Worm (Caenorhabditis elegans): ENCODE data around the gene B0432.1.

B0432.1 gene

DNA sequence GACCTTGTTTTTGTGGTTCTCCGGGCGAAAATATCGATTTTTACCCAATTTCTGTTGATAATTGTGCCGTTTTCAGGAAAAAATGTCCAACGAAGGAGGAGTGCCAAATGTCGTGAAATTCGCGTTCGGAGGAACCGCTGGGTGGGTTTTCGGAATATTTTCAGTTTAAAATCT, 10.8 kb upstream of the B0432.1 start, which contains the start of gene misc-1:
Gene misc-1, plus strand, starts transcription at position 75 of the 174 bp plus-strand sequence.
- TF ChIP-seq nhr-23 (tag; optimal IDR thresholded peaks at IDR 0.05) = no peak
- no peak for TF ChIP-seq nhr-237 (tag; optimal IDR thresholded peaks at IDR 0.05)
- TF ChIP-seq aly-2 (tag; optimal IDR thresholded peaks at IDR 0.05) = no peak
- no peak for TF ChIP-seq lin-13 (GFP tag; optimal IDR thresholded peaks at IDR 0.05)
- no peak for TF ChIP-seq lsy-2 (tag; optimal IDR thresholded peaks at IDR 0.05)

- TF ChIP-seq Y55F3AM.14 (GFP tag; optimal IDR thresholded peaks at IDR 0.05) = peak; percentile 12
- TF ChIP-seq lin-39 (tag; optimal IDR thresholded peaks at IDR 0.05) = no peak
Measured at ce11 chrII:288705-289205, 8.4 kb upstream of the B0432.1 start, which contains the start of gene mrpl-41. TSS of gene mrpl-41 (plus strand) at chrII:288939.

DNA sequence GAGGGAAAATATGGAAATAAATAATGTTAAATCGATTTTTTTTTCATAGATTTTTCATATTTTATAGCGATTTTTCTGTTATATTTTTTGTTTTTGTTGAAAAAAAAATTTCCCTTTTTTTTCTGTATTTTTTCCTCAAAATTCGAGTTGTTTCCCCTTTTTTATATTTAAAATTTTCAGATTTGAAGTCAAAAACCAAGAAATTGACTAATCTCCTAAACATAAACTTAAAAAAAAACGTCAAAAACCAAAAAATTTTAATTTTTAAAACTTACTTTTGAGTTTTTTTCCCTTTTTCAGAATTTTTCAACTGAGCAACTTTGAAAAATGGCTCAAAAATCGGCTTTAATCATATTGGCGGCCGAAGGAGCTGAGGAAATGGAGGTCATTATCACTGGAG, 6.9 kb upstream of the B0432.1 start, which contains the start of gene djr-1.1:
Gene djr-1.1, plus strand, starts transcription at position 301 of the 400 bp plus-strand sequence.
- TF ChIP-seq ceh-82 (tag; optimal IDR thresholded peaks at IDR 0.05) (no peak), ceh-16 (tag; optimal IDR thresholded peaks at IDR 0.05) (no peak), nhr-25 (tag; optimal IDR thresholded peaks at IDR 0.05) (no peak), Y55F3AM.14 (GFP tag; optimal IDR thresholded peaks at IDR 0.05) (no peak), snpc-4 (tag; optimal IDR thresholded peaks at IDR 0.05) (no peak), lin-39 (tag; optimal IDR thresholded peaks at IDR 0.05) (no peak), peb-1 (tag; optimal IDR thresholded peaks at IDR 0.05) (no peak)

DNA sequence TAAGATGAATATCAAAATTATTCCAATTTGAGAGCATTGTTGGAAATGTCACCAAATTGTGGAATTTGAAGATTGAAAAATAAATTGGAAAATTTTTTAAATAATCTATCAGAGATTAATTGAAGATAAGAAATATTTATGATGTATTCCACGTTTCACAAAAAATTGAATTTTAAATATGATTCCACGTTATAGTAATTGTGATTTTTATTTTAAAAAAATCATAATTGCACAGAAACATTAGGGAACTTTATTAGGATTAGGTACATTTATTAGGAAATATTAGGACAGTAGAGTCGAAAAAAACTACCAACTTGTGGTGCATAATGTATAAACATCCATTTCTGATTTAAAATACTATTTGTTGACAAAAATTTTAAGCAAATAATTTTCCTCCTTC, 2.6 kb upstream of the B0432.1 start, which contains the start of gene B0432.11:
Gene B0432.11, minus strand, starts transcription at position 101 of the 400 bp plus-strand sequence.
- TF ChIP-seq nhr-77 (tag; optimal IDR thresholded peaks at IDR 0.05) (no peak), nhr-25 (tag; optimal IDR thresholded peaks at IDR 0.05) (no peak), zag-1 (tag; optimal IDR thresholded peaks at IDR 0.05) (no peak), ztf-11 (tag; optimal IDR thresholded peaks at IDR 0.05) (no peak), nhr-6 (tag; optimal IDR thresholded peaks at IDR 0.05) (no peak), nhr-237 (tag; optimal IDR thresholded peaks at IDR 0.05) (no peak), unc-55 (GFP tag; optimal IDR thresholded peaks at IDR 0.05) (no peak), ceh-16 (tag; optimal IDR thresholded peaks at IDR 0.05) (no peak), Y55F3AM.14 (GFP tag; optimal IDR thresholded peaks at IDR 0.05) (no peak), fos-1 (tag; optimal IDR thresholded peaks at IDR 0.05) (no peak), peb-1 (tag; optimal IDR thresholded peaks at IDR 0.05) (no peak), ZK546.5 (tag; optimal IDR thresholded peaks at IDR 0.05) (no peak), nhr-11 (tag; optimal IDR thresholded peaks at IDR 0.05) (no peak), mdl-1 (tag; optimal IDR thresholded peaks at IDR 0.05) (no peak), lin-11 (tag; optimal IDR thresholded peaks at IDR 0.05) (no peak), ama-1 (optimal IDR thresholded peaks at IDR 0.05) (no peak), mbf-1 (tag; optimal IDR thresholded peaks at IDR 0.05) (no peak), aly-2 (tag; optimal IDR thresholded peaks at IDR 0.05) (no peak), nhr-10 (tag; optimal IDR thresholded peaks at IDR 0.05) (no peak)

- no peak for TF ChIP-seq elt-1 (tag; optimal IDR thresholded peaks at IDR 0.05)
- no peak for TF ChIP-seq crh-2 (tag; optimal IDR thresholded peaks at IDR 0.05)
- TF ChIP-seq nhr-21 (tag; optimal IDR thresholded peaks at IDR 0.05) = no peak
- no peak for TF ChIP-seq ama-1 (optimal IDR thresholded peaks at IDR 0.05)
- no peak for TF ChIP-seq alr-1 (tag; optimal IDR thresholded peaks at IDR 0.05)
- TF ChIP-seq mdl-1 (tag; optimal IDR thresholded peaks at IDR 0.05) = no peak
- no peak for TF ChIP-seq C34F6.9 (tag; optimal IDR thresholded peaks at IDR 0.05)
- no peak for TF ChIP-seq lin-11 (tag; optimal IDR thresholded peaks at IDR 0.05)
- TF ChIP-seq dmd-4 (tag; optimal IDR thresholded peaks at IDR 0.05) = no peak
- TF ChIP-seq R02D3.7 (tag; optimal IDR thresholded peaks at IDR 0.05) = no peak
- TF ChIP-seq nhr-129 (tag; optimal IDR thresholded peaks at IDR 0.05) = no peak
- TF ChIP-seq ztf-1 (GFP tag; conservative IDR thresholded peaks at IDR 0.05) = no peak
Measured at ce11 chrII:299684-300083, 2.5 kb downstream of the B0432.1 start, which contains the start of gene K01A2.6. TSS of gene K01A2.6 (plus strand) at chrII:299984.
